Worm (Caenorhabditis elegans): ENCODE results near the gene cpd-2.
A peak's percentile ranks its signal among the peaks of the same experiment; 100 is the strongest.

The cpd-2 gene

ce11 chrX:16040207-16040716 lies 9.4 kb upstream of the cpd-2 start, which contains the start of gene B0395.3 (continued):
- TF ChIP-seq nhr-77 (tag; optimal IDR thresholded peaks at IDR 0.05) (no peak), R02D3.7 (tag; optimal IDR thresholded peaks at IDR 0.05) (no peak), ztf-11 (tag; optimal IDR thresholded peaks at IDR 0.05) (no peak), ceh-16 (tag; optimal IDR thresholded peaks at IDR 0.05) (no peak)

ce11 chrX:16041808-16042207 lies 7.9 kb upstream of the cpd-2 start:
- no peak for TF ChIP-seq peb-1 (tag; optimal IDR thresholded peaks at IDR 0.05)
- TF ChIP-seq egl-27 (tag; optimal IDR thresholded peaks at IDR 0.05), result no peak
- TF ChIP-seq nhr-11 (tag; optimal IDR thresholded peaks at IDR 0.05), result no peak
- no peak for TF ChIP-seq ZK546.5 (tag; optimal IDR thresholded peaks at IDR 0.05)
- no peak for TF ChIP-seq nhr-129 (tag; optimal IDR thresholded peaks at IDR 0.05)

ce11 chrX:16042480-16042879 lies 7.2 kb upstream of the cpd-2 start:
- TF ChIP-seq fos-1 (tag; optimal IDR thresholded peaks at IDR 0.05), result peak; percentile 18
- no peak for TF ChIP-seq aly-2 (tag; optimal IDR thresholded peaks at IDR 0.05)
- TF ChIP-seq skn-1 (tag; optimal IDR thresholded peaks at IDR 0.05), result no peak
- TF ChIP-seq nhr-11 (tag; optimal IDR thresholded peaks at IDR 0.05), result no peak
- no peak for TF ChIP-seq Y55F3AM.14 (GFP tag; optimal IDR thresholded peaks at IDR 0.05)
- no peak for TF ChIP-seq egl-27 (tag; optimal IDR thresholded peaks at IDR 0.05)
- no peak for TF ChIP-seq mab-5 (tag; optimal IDR thresholded peaks at IDR 0.05)
- TF ChIP-seq mdl-1 (tag; optimal IDR thresholded peaks at IDR 0.05), result no peak
- no peak for TF ChIP-seq ceh-82 (tag; optimal IDR thresholded peaks at IDR 0.05)

- TF ChIP-seq nhr-23 (tag; optimal IDR thresholded peaks at IDR 0.05) (no peak), snpc-4 (tag; optimal IDR thresholded peaks at IDR 0.05) (no peak), elt-1 (tag; optimal IDR thresholded peaks at IDR 0.05) (no peak), nhr-237 (tag; optimal IDR thresholded peaks at IDR 0.05) (no peak), peb-1 (tag; optimal IDR thresholded peaks at IDR 0.05) (no peak), lin-13 (GFP tag; optimal IDR thresholded peaks at IDR 0.05) (no peak), skn-1 (tag; optimal IDR thresholded peaks at IDR 0.05) (no peak), F13H6.1 (tag; optimal IDR thresholded peaks at IDR 0.05) (no peak), R02D3.7 (tag; optimal IDR thresholded peaks at IDR 0.05) (no peak), sma-9 (GFP tag; optimal IDR thresholded peaks at IDR 0.05) (no peak), sma-9 (tag; optimal IDR thresholded peaks at IDR 0.05) (no peak), ZK546.5 (tag; optimal IDR thresholded peaks at IDR 0.05) (no peak), nhr-6 (tag; optimal IDR thresholded peaks at IDR 0.05) (no peak), alr-1 (tag; optimal IDR thresholded peaks at IDR 0.05) (no peak), gmeb-1 (tag; optimal IDR thresholded peaks at IDR 0.05) (no peak), unc-39 (tag; optimal IDR thresholded peaks at IDR 0.05) (no peak), mab-5 (tag; optimal IDR thresholded peaks at IDR 0.05) (no peak)
Measured at ce11 chrX:16044325-16044724, 5.3 kb upstream of the cpd-2 start.

ce11 chrX:16046379-16046778 lies 3.3 kb upstream of the cpd-2 start:
- TF ChIP-seq sma-3 (GFP tag; optimal IDR thresholded peaks at IDR 0.05), result no peak
- TF ChIP-seq ztf-1 (GFP tag; conservative IDR thresholded peaks at IDR 0.05), result no peak
- TF ChIP-seq nhr-23 (tag; optimal IDR thresholded peaks at IDR 0.05), result no peak
- TF ChIP-seq skn-1 (tag; optimal IDR thresholded peaks at IDR 0.05), result no peak
- no peak for TF ChIP-seq nhr-21 (tag; optimal IDR thresholded peaks at IDR 0.05)
- no peak for TF ChIP-seq ceh-16 (tag; optimal IDR thresholded peaks at IDR 0.05)
- no peak for TF ChIP-seq Y55F3AM.14 (GFP tag; optimal IDR thresholded peaks at IDR 0.05)
- peak; percentile 42 for TF ChIP-seq unc-55 (GFP tag; optimal IDR thresholded peaks at IDR 0.05)
- TF ChIP-seq nhr-77 (tag; optimal IDR thresholded peaks at IDR 0.05), result no peak

ce11 chrX:16055245-16055644 lies 5.6 kb downstream of the cpd-2 start, which contains the start of gene T27A8.7:
Gene T27A8.7 (plus strand): TSS chrX:16055545.
- no peak for TF ChIP-seq nhr-6 (tag; optimal IDR thresholded peaks at IDR 0.05)

ce11 chrX:16056404-16056803 lies 6.7 kb downstream of the cpd-2 start:
- TF ChIP-seq nhr-129 (tag; optimal IDR thresholded peaks at IDR 0.05) (peak; percentile 99), aly-2 (tag; optimal IDR thresholded peaks at IDR 0.05) (peak; percentile 56), ztf-4 (tag; optimal IDR thresholded peaks at IDR 0.05) (peak; percentile 87), unc-55 (GFP tag; optimal IDR thresholded peaks at IDR 0.05) (peak; percentile 98), alr-1 (tag; optimal IDR thresholded peaks at IDR 0.05) (no peak), Y55F3AM.14 (GFP tag; optimal IDR thresholded peaks at IDR 0.05) (peak; percentile 84), F13H6.1 (tag; optimal IDR thresholded peaks at IDR 0.05) (peak; percentile 98), elt-3 (tag; optimal IDR thresholded peaks at IDR 0.05) (no peak), egl-27 (tag; optimal IDR thresholded peaks at IDR 0.05) (peak; percentile 98), ztf-1 (GFP tag; conservative IDR thresholded peaks at IDR 0.05) (0 out of 2 replicates have a peak, but pooled peaks have one; percentile 67), ceh-82 (tag; optimal IDR thresholded peaks at IDR 0.05) (peak; percentile 95), sma-9 (GFP tag; optimal IDR thresholded peaks at IDR 0.05) (peak; percentile 98), sma-9 (tag; optimal IDR thresholded peaks at IDR 0.05) (peak; percentile 45), nhr-25 (tag; optimal IDR thresholded peaks at IDR 0.05) (peak; percentile 97), lsy-2 (tag; optimal IDR thresholded peaks at IDR 0.05) (peak; percentile 95 to 96), nhr-6 (tag; optimal IDR thresholded peaks at IDR 0.05) (peak; percentile 96), nhr-77 (tag; optimal IDR thresholded peaks at IDR 0.05) (peak; percentile 94), blmp-1 (tag; optimal IDR thresholded peaks at IDR 0.05; ENCODE audit: insufficient read depth) (peak; percentile 84), C34F6.9 (tag; optimal IDR thresholded peaks at IDR 0.05) (peak; percentile 97), snpc-4 (tag; optimal IDR thresholded peaks at IDR 0.05) (peak; percentile 93), sma-3 (GFP tag; optimal IDR thresholded peaks at IDR 0.05) (peak; percentile 96), sem-4 (tag; optimal IDR thresholded peaks at IDR 0.05) (peak; percentile 97)

Measured in whole organism, L2 larva.